Worm (Caenorhabditis elegans) whole organism, mixed stage, embryonic: Measurements from ENCODE around the gene Y17G7B.22.

ENCODE experiments used
- ham-2 ChIP-seq: fragments of 200-800 bp; sonication (Bioruptor generic); optimal IDR thresholded peaks from 2 replicates; lab custom pipeline; 2018; ENCODE audit warnings: mild to moderate bottlenecking, missing genetic modification characterization, missing compliant biosample characterization
- nhr-237 ChIP-seq: fragments of 150-350 bp; optimal IDR thresholded peaks from 2 replicates; lab custom pipeline; 2014; ENCODE audit warnings: missing biosample characterization, missing genetic modification characterization

DNA sequence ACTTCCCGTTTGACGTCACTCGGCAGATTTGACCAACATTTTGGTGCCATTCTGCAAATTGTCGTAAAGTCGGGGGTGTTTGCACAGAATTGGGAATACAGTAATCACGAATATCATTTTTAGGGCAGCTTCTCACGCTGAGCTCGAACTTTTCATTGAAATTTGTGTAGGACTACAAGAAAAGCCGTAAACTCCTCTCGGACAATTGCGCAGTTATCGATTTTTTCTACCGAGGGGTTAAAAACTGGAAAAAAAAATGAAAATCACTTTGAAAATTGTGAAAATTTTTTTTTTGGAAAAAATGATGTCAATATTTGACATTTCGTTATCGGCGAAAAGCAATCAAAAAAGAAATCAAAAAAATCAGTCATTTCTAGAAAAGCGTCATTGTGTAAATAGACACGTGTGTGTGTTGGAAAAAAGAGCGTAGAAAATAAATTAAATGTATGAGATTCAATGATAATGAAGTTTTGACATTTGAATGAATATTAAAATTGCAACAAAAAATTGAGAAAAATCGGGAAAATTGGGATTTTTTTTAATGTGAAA, 40.1 kb upstream of the Y17G7B.22 start, which contains the start of gene Y17G7B.8:
- TF ChIP-seq nhr-237 (tag; lab: Kevin White, UChicago) (no peak), ham-2 (GFP tag; lab: Kevin White, UChicago) (no peak)
